Fruit fly (Drosophila melanogaster) whole organism, embryonic: Measurements from ENCODE around the gene Zaf1.

Source experiments
- Adf1 ChIP-seq: fragments of 200-800 bp; sonication (Bioruptor generic); IDR thresholded peaks from 2 replicates; pipeline ENCODE4 v1.3.6; 2022; ENCODE audit warnings: missing biosample characterization, missing genetic modification characterization
- CG10543 ChIP-seq: fragments of 200-800 bp; sonication (Bioruptor generic); optimal IDR thresholded peaks from 3 replicates; lab custom pipeline; 2017; ENCODE audit warnings: missing biosample characterization, mild to moderate bottlenecking, missing genetic modification characterization, moderate library complexity
- CG15514 ChIP-seq: fragments of 200-800 bp; sonication (Bioruptor generic); optimal IDR thresholded peaks from 3 replicates; lab custom pipeline; 2017; ENCODE audit warnings: missing biosample characterization, missing genetic modification characterization, mild to moderate bottlenecking, moderate library complexity, missing genetic modification reagents
- CG16813 ChIP-seq: fragments of 200-800 bp; sonication (Bioruptor generic); IDR thresholded peaks from 3 replicates; pipeline ENCODE4 v1.3.6; 2022; ENCODE audit warnings: missing biosample characterization, missing genetic modification characterization; ENCODE audit not compliant: partially characterized antibody
- CG17186 ChIP-seq: fragments of 200-800 bp; sonication (Bioruptor generic); optimal IDR thresholded peaks from 3 replicates; lab custom pipeline; 2017; ENCODE audit warnings: missing biosample characterization, missing genetic modification reagents, missing genetic modification characterization
- CG17385 ChIP-seq: fragments of 200-800 bp; sonication (Bioruptor generic); optimal IDR thresholded peaks from 3 replicates; lab custom pipeline; 2018; ENCODE audit warnings: missing biosample characterization, mild to moderate bottlenecking, missing genetic modification characterization
- CG17912 ChIP-seq: fragments of 200-800 bp; sonication (Bioruptor generic); optimal IDR thresholded peaks from 2 replicates; lab custom pipeline; 2018; ENCODE audit warnings: missing biosample characterization, mild to moderate bottlenecking, missing genetic modification characterization
- CG2678 ChIP-seq: fragments of 200-800 bp; sonication (Bioruptor generic); optimal IDR thresholded peaks from 3 replicates; lab custom pipeline; 2019; ENCODE audit warnings: missing biosample characterization, mild to moderate bottlenecking, missing genetic modification characterization, moderate library complexity
- CG2889 ChIP-seq: fragments of 200-800 bp; sonication (Bioruptor generic); IDR thresholded peaks from 3 replicates; pipeline ENCODE4 v1.3.6; 2022; ENCODE audit warnings: missing biosample characterization, missing genetic modification characterization
- CG30431 ChIP-seq: fragments of 200-800 bp; sonication (Bioruptor generic); optimal IDR thresholded peaks from 2 replicates; lab custom pipeline; 2017; ENCODE audit warnings: missing biosample characterization, missing genetic modification characterization
- CG3163 ChIP-seq: fragments of 200-800 bp; sonication (Bioruptor generic); optimal IDR thresholded peaks from 3 replicates; lab custom pipeline; 2016; ENCODE audit warnings: missing biosample characterization, missing genetic modification characterization
- CG34376 ChIP-seq: fragments of 200-800 bp; sonication (Bioruptor generic); optimal IDR thresholded peaks from 2 replicates; lab custom pipeline; 2018; ENCODE audit warnings: missing biosample characterization, mild to moderate bottlenecking, missing genetic modification characterization
- CG3995 ChIP-seq: fragments of 200-800 bp; sonication (Bioruptor generic); optimal IDR thresholded peaks from 3 replicates; lab custom pipeline; 2016; ENCODE audit warnings: missing biosample characterization, missing genetic modification characterization
- Camta ChIP-seq: fragments of 200-800 bp; sonication (Bioruptor generic); optimal IDR thresholded peaks from 2 replicates; lab custom pipeline; 2016; ENCODE audit warnings: missing biosample characterization, missing genetic modification characterization
- Dek ChIP-seq: fragments of 200-800 bp; sonication (Bioruptor generic); optimal IDR thresholded peaks from 3 replicates; lab custom pipeline; 2019; ENCODE audit warnings: missing biosample characterization, mild to moderate bottlenecking, missing genetic modification characterization, moderate library complexity
- Dref ChIP-seq: fragments of 200-800 bp; sonication (Bioruptor generic); IDR thresholded peaks from 2 replicates; pipeline ENCODE4 v1.3.6; 2022; ENCODE audit warnings: missing biosample characterization, missing genetic modification characterization
- Ets65A ChIP-seq: fragments of 200-800 bp; sonication (Bioruptor generic); peaks from one replicate; lab custom pipeline; 2016; ENCODE audit warnings: missing biosample characterization, missing genetic modification characterization
- Ets97D ChIP-seq: fragments of 200-800 bp; sonication (Bioruptor generic); optimal IDR thresholded peaks from 3 replicates; lab custom pipeline; 2016; ENCODE audit warnings: missing biosample characterization, missing genetic modification characterization
- HLH3B ChIP-seq: fragments of 200-800 bp; sonication (Bioruptor generic); IDR thresholded peaks from 2 replicates; pipeline ENCODE4 v1.3.6; 2022; ENCODE audit warnings: missing biosample characterization, missing genetic modification characterization
- HmgZ ChIP-seq: fragments of 200-800 bp; sonication (Bioruptor generic); optimal IDR thresholded peaks from 2 replicates; lab custom pipeline; 2018; ENCODE audit warnings: missing biosample characterization, mild to moderate bottlenecking, missing genetic modification characterization
- Hr3 ChIP-seq: fragments of 200-800 bp; sonication (Bioruptor generic); optimal IDR thresholded peaks from 3 replicates; lab custom pipeline; 2016; ENCODE audit warnings: missing biosample characterization, missing genetic modification characterization
- Hr78 ChIP-seq, 2 experiments: fragments of 200-800 bp in 1 of 2; fragments of >200 bp in 1 of 2; sonication (Bioruptor generic) in 1 of 2; optimal IDR thresholded peaks; 2 replicates each; lab custom pipeline; 2017 to 2019; ENCODE audit warnings: missing biosample characterization in 2 of 2, missing genetic modification characterization in 2 of 2, mild to moderate bottlenecking in 1 of 2, moderate library complexity in 1 of 2
- Mes4 ChIP-seq: fragments of 200-800 bp; sonication (Bioruptor generic); optimal IDR thresholded peaks from 2 replicates; lab custom pipeline; 2016; ENCODE audit warnings: missing biosample characterization, missing genetic modification characterization
- NC2β ChIP-seq: fragments of 200-800 bp; sonication (Bioruptor generic); optimal IDR thresholded peaks from 2 replicates; lab custom pipeline; 2016; ENCODE audit warnings: missing biosample characterization, missing genetic modification characterization
- NK7.1 ChIP-seq: fragments of 200-800 bp; sonication (Bioruptor generic); optimal IDR thresholded peaks from 3 replicates; lab custom pipeline; 2016; ENCODE audit warnings: missing biosample characterization, missing genetic modification characterization
- Oaz ChIP-seq: fragments of 200-800 bp; sonication (Bioruptor generic); IDR thresholded peaks from 2 replicates; pipeline ENCODE4 v1.3.6; 2022; ENCODE audit warnings: missing biosample characterization, missing genetic modification characterization
- Rfx ChIP-seq: fragments of 200-800 bp; sonication (Bioruptor generic); IDR thresholded peaks from 2 replicates; pipeline ENCODE4 v1.3.6; 2022; ENCODE audit warnings: missing biosample characterization, missing genetic modification characterization
- Sox102F ChIP-seq: fragments of 200-800 bp; sonication (Bioruptor generic); optimal IDR thresholded peaks from 2 replicates; lab custom pipeline; 2018; ENCODE audit warnings: missing biosample characterization, mild to moderate bottlenecking, missing genetic modification characterization, moderate library complexity
- Trl ChIP-seq, 3 experiments: fragments of >200 bp in 2 of 3; fragments of 200-800 bp in 1 of 3; sonication (Bioruptor generic) in 1 of 3; optimal IDR thresholded peaks; 2 replicates in 1 of 3; 3 replicates in 2 of 3; lab custom pipeline; 2016 to 2017; ENCODE audit warnings: missing biosample characterization in 1 of 3, missing genetic modification characterization in 1 of 3
- ash1 ChIP-seq: fragments of 200-800 bp; sonication (Bioruptor generic); optimal IDR thresholded peaks from 2 replicates; lab custom pipeline; 2018; ENCODE audit warnings: missing biosample characterization, mild to moderate bottlenecking, missing genetic modification characterization
- caup ChIP-seq: fragments of 200-800 bp; sonication (Bioruptor generic); optimal IDR thresholded peaks from 3 replicates; lab custom pipeline; 2017; ENCODE audit warnings: missing biosample characterization, mild to moderate bottlenecking, missing genetic modification characterization, moderate library complexity; ENCODE audit not compliant: severe bottlenecking
- cg ChIP-seq: fragments of 200-800 bp; sonication (Bioruptor generic); optimal IDR thresholded peaks from 3 replicates; lab custom pipeline; 2019; ENCODE audit warnings: missing biosample characterization, mild to moderate bottlenecking, missing genetic modification characterization, moderate library complexity
- dysf ChIP-seq: fragments of 200-800 bp; sonication (Bioruptor generic); IDR thresholded peaks from 3 replicates; pipeline ENCODE4 v1.3.6; 2022; ENCODE audit warnings: missing biosample characterization, missing genetic modification characterization
- exex ChIP-seq: fragments of 200-800 bp; sonication (Bioruptor generic); optimal IDR thresholded peaks from 4 replicates; lab custom pipeline; 2018; ENCODE audit warnings: missing biosample characterization, mild to moderate bottlenecking, missing genetic modification characterization, moderate library complexity
- fd64A ChIP-seq: fragments of 200-800 bp; sonication (Bioruptor generic); optimal IDR thresholded peaks from 3 replicates; lab custom pipeline; 2018; ENCODE audit warnings: missing biosample characterization, mild to moderate bottlenecking, missing genetic modification characterization
- gem ChIP-seq: fragments of 200-800 bp; sonication (Bioruptor generic); optimal IDR thresholded peaks from 2 replicates; lab custom pipeline; 2019; ENCODE audit warnings: missing biosample characterization, mild to moderate bottlenecking, missing genetic modification characterization, moderate library complexity
- hkb ChIP-seq, 2 experiments: fragments of 200-800 bp in 1 of 2; fragments of >200 bp in 1 of 2; sonication (Bioruptor generic) in 1 of 2; IDR thresholded peaks in 1 of 2; optimal IDR thresholded peaks in 1 of 2; 2 replicates each; pipeline versions ENCODE4 v1.3.6 to Lab custom; 2017 to 2022; ENCODE audit warnings: missing biosample characterization in 1 of 2, missing genetic modification characterization in 1 of 2
- lbe ChIP-seq: fragments of 200-800 bp; sonication (Bioruptor generic); optimal IDR thresholded peaks from 2 replicates; lab custom pipeline; 2016; ENCODE audit warnings: missing biosample characterization, mild to moderate bottlenecking, missing genetic modification characterization
- mirr ChIP-seq: fragments of 200-800 bp; sonication (Bioruptor generic); optimal IDR thresholded peaks from 3 replicates; lab custom pipeline; 2018; ENCODE audit warnings: missing biosample characterization, mild to moderate bottlenecking, missing genetic modification characterization
- sens ChIP-seq: fragments of 200-800 bp; sonication (Bioruptor generic); peaks from one replicate; lab custom pipeline; 2016; ENCODE audit warnings: missing biosample characterization, missing genetic modification characterization
- shn ChIP-seq: fragments of 200-800 bp; sonication (Bioruptor generic); optimal IDR thresholded peaks from 3 replicates; lab custom pipeline; 2016; ENCODE audit warnings: missing biosample characterization, missing genetic modification characterization
- sug ChIP-seq: fragments of 200-800 bp; optimal IDR thresholded peaks from 2 replicates; lab custom pipeline; 2019; ENCODE audit warnings: missing biosample characterization, mild to moderate bottlenecking, missing genetic modification characterization, moderate library complexity
- twi ChIP-seq: fragments of 200-800 bp; optimal IDR thresholded peaks from 2 replicates; lab custom pipeline; 2019; ENCODE audit warnings: missing biosample characterization, mild to moderate bottlenecking, missing genetic modification characterization, moderate library complexity
- z ChIP-seq: fragments of 200-800 bp; sonication (Bioruptor generic); IDR thresholded peaks from 3 replicates; pipeline ENCODE4 v1.3.6; 2022; ENCODE audit warnings: missing biosample characterization, missing genetic modification characterization
- zen2 ChIP-seq: fragments of 200-800 bp; sonication (Bioruptor generic); IDR thresholded peaks from 3 replicates; pipeline ENCODE4 v1.3.6; 2022; ENCODE audit warnings: missing biosample characterization, missing genetic modification characterization; ENCODE audit not compliant: partially characterized antibody

Gene Zaf1

dm6 chr3R:11669017-11669953 is 43.8 kb upstream of the Zaf1 start (continued):
- TF ChIP-seq hkb (optimal IDR thresholded peaks at IDR 0.05; lab: Kevin White, UChicago) (peak; percentile 96), hkb (GFP tag; IDR thresholded peaks at IDR 0.05; lab: Robert Waterston, UW) (0 out of 2 replicates have a peak, but pooled peaks have one; percentile 19), CG16813 (GFP tag; lab: Robert Waterston, UW) (0 out of 3 replicates have a peak, but pooled peaks have one; percentile 10), CG3995 (GFP tag; lab: Kevin White, UChicago) (peak; percentile 88), Ets65A (GFP tag; lab: Kevin White, UChicago) (no peak), twi (no peak), fd64A (GFP tag; lab: Kevin White, UChicago) (no peak), HmgZ (tag; lab: Kevin White, UChicago) (peak; percentile 14), Mes4 (no peak), CG34376 (no peak), Sox102F (GFP tag; lab: Kevin White, UChicago) (no peak), CG2678 (tag; lab: Kevin White, UChicago) (no peak), Oaz (GFP tag; lab: Robert Waterston, UW) (no peak), Dref (no peak), Dek (tag; lab: Kevin White, UChicago) (no peak), CG17385 (GFP tag; lab: Kevin White, UChicago) (no peak), Trl (optimal IDR thresholded peaks at IDR 0.05; lab: Kevin White, UChicago) (no peak), Trl (GFP tag; optimal IDR thresholded peaks at IDR 0.05; lab: Kevin White, UChicago) (no peak), Adf1 (GFP tag; lab: Robert Waterston, UW) (no peak; the same call in 1 of the 2 replicates), sens (GFP tag; lab: Kevin White, UChicago) (no peak)

- peak; percentile 36 for TF ChIP-seq caup
- no peak for TF ChIP-seq CG30431
- TF ChIP-seq CG10543 (GFP tag; lab: Kevin White, UChicago), result peak; percentile 25
- no peak for TF ChIP-seq CG17912 (GFP tag; lab: Kevin White, UChicago)
- TF ChIP-seq exex (tag; lab: Kevin White, UChicago), result peak; percentile 95
- peak; percentile 65 for TF ChIP-seq sens (GFP tag; lab: Kevin White, UChicago)
- TF ChIP-seq CG17186 (GFP tag; lab: Kevin White, UChicago), result no peak
- TF ChIP-seq CG3163 (GFP tag; lab: Kevin White, UChicago), result no peak
- peak; percentile 38 for TF ChIP-seq CG15514 (GFP tag; lab: Kevin White, UChicago)
- TF ChIP-seq CG16813 (GFP tag; lab: Robert Waterston, UW), result no peak
- TF ChIP-seq dysf (GFP tag; lab: Robert Waterston, UW), result no peak
- TF ChIP-seq NK7.1, result no peak
- peak; percentile 91 for TF ChIP-seq sug (tag; lab: Kevin White, UChicago)
- TF ChIP-seq mirr (GFP tag; lab: Kevin White, UChicago), result peak; percentile 82
- no peak for TF ChIP-seq Camta (GFP tag; lab: Kevin White, UChicago)
- TF ChIP-seq HLH3B (GFP tag; lab: Robert Waterston, UW), result no peak
- no peak for TF ChIP-seq Ets97D (GFP tag; lab: Kevin White, UChicago)
- no peak for TF ChIP-seq CG2889 (GFP tag; lab: Robert Waterston, UW)
- no peak for TF ChIP-seq z (GFP tag; lab: Robert Waterston, UW)
- peak in 1 of 2 experiments; percentile 63 for TF ChIP-seq Hr78 (GFP tag; optimal IDR thresholded peaks at IDR 0.05; lab: Kevin White, UChicago)
- TF ChIP-seq zen2 (GFP tag; lab: Robert Waterston, UW), result no peak
- TF ChIP-seq lbe (GFP tag; lab: Kevin White, UChicago), result peak; percentile 45
- TF ChIP-seq Hr3 (GFP tag; lab: Kevin White, UChicago), result no peak
- no peak for TF ChIP-seq Rfx
- no peak for TF ChIP-seq gem (tag; lab: Kevin White, UChicago)
- TF ChIP-seq cg, result no peak
- no peak for TF ChIP-seq NC2β (GFP tag; lab: Kevin White, UChicago)
- no peak for TF ChIP-seq ash1 (GFP tag; lab: Kevin White, UChicago)
- peak; percentile 41 for TF ChIP-seq Dek (tag; lab: Kevin White, UChicago)
- TF ChIP-seq shn (GFP tag; lab: Kevin White, UChicago), result no peak
Observed at dm6 chr3R:11665925-11666687, 40.7 kb upstream of the Zaf1 start.
